Fruit fly (Drosophila melanogaster) whole organism: Measurements from ENCODE around the gene gb.

ENCODE experiments used
- psq ChIP-seq: fragments of >200 bp; optimal IDR thresholded peaks from 2 replicates; lab custom pipeline; 2017
- usp ChIP-seq: fragments of >200 bp; optimal IDR thresholded peaks from 2 replicates; lab custom pipeline; 2017; ENCODE audit warnings: missing biosample characterization, missing genetic modification characterization, mixed read lengths

- TF ChIP-seq usp (GFP tag; lab: Kevin White, UChicago) (no peak), psq (lab: Kevin White, UChicago) (no peak)
These were observed 50.2 kb downstream of the gb start, which contains the start of gene CG34292 for dm6 chr3R:27061916-27062315.
